Fruit fly (Drosophila melanogaster) whole organism: ENCODE data around the gene Fpgs1.

Experiments
- CG8478 ChIP-seq: fragments of >200 bp; optimal IDR thresholded peaks from 2 replicates; lab custom pipeline; 2018; ENCODE audit warnings: inconsistent platforms
- Dll ChIP-seq: fragments of >200 bp; optimal IDR thresholded peaks from 2 replicates; lab custom pipeline; 2017
- EcR ChIP-seq, 2 experiments: fragments of >200 bp; optimal IDR thresholded peaks; 2 replicates each; lab custom pipeline; 2017; ENCODE audit warnings: missing biosample characterization in 2 of 2, missing genetic modification characterization in 2 of 2, missing genetic modification reagents in 2 of 2
- psq ChIP-seq: fragments of >200 bp; optimal IDR thresholded peaks from 2 replicates; lab custom pipeline; 2017
- usp ChIP-seq: fragments of >200 bp; optimal IDR thresholded peaks from 2 replicates; lab custom pipeline; 2017; ENCODE audit warnings: missing biosample characterization, missing genetic modification characterization, mixed read lengths

dm6 chrX:12580498-12581304 lies 31.0 kb upstream of the Fpgs1 start:
- TF ChIP-seq Dll (lab: Kevin White, UChicago): no peak
- TF ChIP-seq CG8478 (lab: Kevin White, UChicago): no peak
- TF ChIP-seq usp (GFP tag; lab: Kevin White, UChicago): no peak
- TF ChIP-seq psq (lab: Kevin White, UChicago): no peak
- no peak for TF ChIP-seq EcR (GFP tag; optimal IDR thresholded peaks at IDR 0.05; lab: Kevin White, UChicago)
